Worm (Caenorhabditis elegans): ENCODE measurements around the gene rabr-2.
"Not testable (repeated sequence)": the region's sequence is repeated elsewhere in the genome, so short reads cannot be mapped to it uniquely, and the experiment has no call there.

DNA sequence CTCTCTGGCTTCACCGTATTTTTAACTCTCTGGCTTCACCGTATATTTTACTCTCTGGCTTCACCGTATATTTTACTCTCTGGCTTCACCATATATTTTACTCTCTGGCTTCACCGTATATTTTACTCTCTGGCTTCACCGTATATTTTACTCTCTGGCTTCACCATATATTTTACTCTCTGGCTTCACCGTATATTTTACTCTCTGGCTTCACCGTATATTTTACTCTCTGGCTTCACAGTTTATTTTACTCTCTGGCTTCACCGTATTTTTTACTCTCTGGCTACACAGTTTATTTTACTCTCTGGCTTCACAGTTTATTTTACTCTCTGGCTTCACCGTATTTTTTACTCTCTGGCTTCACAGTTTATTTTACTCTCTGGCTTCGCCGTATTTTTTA, 9.6 kb upstream of the rabr-2 start:
- TF ChIP-seq mcd-1 (GFP tag; IDR thresholded peaks at IDR 0.05); F39B2.1 (GFP tag; IDR thresholded peaks at IDR 0.05); pha-4 (tag; optimal IDR thresholded peaks at IDR 0.05); sea-2 (GFP tag; IDR thresholded peaks at IDR 0.05); efl-1 (GFP tag; optimal IDR thresholded peaks at IDR 0.05); attf-3 (GFP tag; conservative IDR thresholded peaks at IDR 0.05); ceh-79 (tag; optimal IDR thresholded peaks at IDR 0.05); nhr-90 (tag; optimal IDR thresholded peaks at IDR 0.05); snpc-4 (GFP tag; optimal IDR thresholded peaks at IDR 0.05); snpc-4 (tag; optimal IDR thresholded peaks at IDR 0.05): not testable (repeated sequence)
